Worm (Caenorhabditis elegans): ENCODE data around the gene F15H10.5.

- no peak for TF ChIP-seq zag-1 (tag; optimal IDR thresholded peaks at IDR 0.05)
- TF ChIP-seq ceh-82 (tag; optimal IDR thresholded peaks at IDR 0.05), result no peak
- TF ChIP-seq egl-27 (tag; optimal IDR thresholded peaks at IDR 0.05), result no peak
- no peak for TF ChIP-seq pqm-1 (tag; optimal IDR thresholded peaks at IDR 0.05)
- no peak for TF ChIP-seq nhr-11 (tag; optimal IDR thresholded peaks at IDR 0.05)
- no peak for TF ChIP-seq aly-2 (tag; optimal IDR thresholded peaks at IDR 0.05)
- no peak for TF ChIP-seq ztf-11 (tag; optimal IDR thresholded peaks at IDR 0.05)
- no peak for TF ChIP-seq ceh-16 (tag; optimal IDR thresholded peaks at IDR 0.05)
These were observed 37.1 kb downstream of the F15H10.5 start, which contains the start of gene abu-1 for ce11 chrV:10381726-10382125.

Measured in whole organism, L3 larva.